Worm (Caenorhabditis elegans): ENCODE measurements around the gene R11D1.4.

R11D1.4 gene

ce11 chrV:12727104-12727637, 13.2 kb upstream of the R11D1.4 start, which contains the start of gene R11D1.13:
TSS of gene R11D1.13 (plus strand) at chrV:12727154.
- TF ChIP-seq med-1 (GFP tag; optimal IDR thresholded peaks at IDR 0.05; ENCODE audit: insufficient read depth): no peak
- no peak for TF ChIP-seq ztf-29 (GFP tag; IDR thresholded peaks at IDR 0.05)
- no peak for TF ChIP-seq T22C8.4 (GFP tag; IDR thresholded peaks at IDR 0.05)
- TF ChIP-seq ref-1 (GFP tag; conservative IDR thresholded peaks at IDR 0.05): no peak
- no peak for TF ChIP-seq cog-1 (tag; optimal IDR thresholded peaks at IDR 0.05)
- TF ChIP-seq tab-1 (GFP tag; IDR thresholded peaks at IDR 0.05): no peak
- TF ChIP-seq klf-2 (GFP tag; conservative IDR thresholded peaks at IDR 0.05): no peak
- no peak for TF ChIP-seq flt-1 (GFP tag; IDR thresholded peaks at IDR 0.05)
- no peak for TF ChIP-seq ztf-23 (GFP tag; IDR thresholded peaks at IDR 0.05)

- TF ChIP-seq ztf-23 (GFP tag; IDR thresholded peaks at IDR 0.05) (no peak), ref-1 (GFP tag; conservative IDR thresholded peaks at IDR 0.05) (no peak), tab-1 (GFP tag; IDR thresholded peaks at IDR 0.05) (no peak), T22C8.4 (GFP tag; IDR thresholded peaks at IDR 0.05) (no peak)
Observed at ce11 chrV:12725893-12726292, 11.9 kb upstream of the R11D1.4 start, which contains the start of gene R11D1.12. TSS of gene R11D1.12 (minus strand) at chrV:12725993.

- TF ChIP-seq cog-1 (tag; optimal IDR thresholded peaks at IDR 0.05): no peak
- TF ChIP-seq ref-1 (GFP tag; conservative IDR thresholded peaks at IDR 0.05): no peak
- no peak for TF ChIP-seq T22C8.4 (GFP tag; IDR thresholded peaks at IDR 0.05)
- TF ChIP-seq ztf-29 (GFP tag; IDR thresholded peaks at IDR 0.05): no peak
- no peak for TF ChIP-seq klf-2 (GFP tag; conservative IDR thresholded peaks at IDR 0.05)
- no peak for TF ChIP-seq med-1 (GFP tag; optimal IDR thresholded peaks at IDR 0.05; ENCODE audit: insufficient read depth)
- no peak for TF ChIP-seq tab-1 (GFP tag; IDR thresholded peaks at IDR 0.05)
- no peak for TF ChIP-seq ztf-23 (GFP tag; IDR thresholded peaks at IDR 0.05)
- no peak for TF ChIP-seq flt-1 (GFP tag; IDR thresholded peaks at IDR 0.05)
Observed at ce11 chrV:12719713-12720112, 5.7 kb upstream of the R11D1.4 start, which contains the start of gene R11D1.7. TSS of gene R11D1.7 (plus strand) at chrV:12720013.

- TF ChIP-seq T22C8.4 (GFP tag; IDR thresholded peaks at IDR 0.05): no peak
- no peak for TF ChIP-seq med-1 (GFP tag; optimal IDR thresholded peaks at IDR 0.05; ENCODE audit: insufficient read depth)
- TF ChIP-seq ztf-29 (GFP tag; IDR thresholded peaks at IDR 0.05): no peak
- no peak for TF ChIP-seq tab-1 (GFP tag; IDR thresholded peaks at IDR 0.05)
Observed at ce11 chrV:12718622-12719021, 4.6 kb upstream of the R11D1.4 start, which contains the start of gene str-181. TSS of gene str-181 (minus strand) at chrV:12718722.

ce11 chrV:12716447-12716846, 2.4 kb upstream of the R11D1.4 start, which contains the start of gene str-178:
TSS of gene str-178 (minus strand) at chrV:12716547.
- TF ChIP-seq ztf-23 (GFP tag; IDR thresholded peaks at IDR 0.05): no peak
- TF ChIP-seq cog-1 (tag; optimal IDR thresholded peaks at IDR 0.05): no peak
- no peak for TF ChIP-seq T22C8.4 (GFP tag; IDR thresholded peaks at IDR 0.05)
- no peak for TF ChIP-seq ref-1 (GFP tag; conservative IDR thresholded peaks at IDR 0.05)

- TF ChIP-seq ztf-23 (GFP tag; IDR thresholded peaks at IDR 0.05) (no peak), cog-1 (tag; optimal IDR thresholded peaks at IDR 0.05) (no peak), ztf-29 (GFP tag; IDR thresholded peaks at IDR 0.05) (no peak), T22C8.4 (GFP tag; IDR thresholded peaks at IDR 0.05) (no peak), klf-2 (GFP tag; conservative IDR thresholded peaks at IDR 0.05) (no peak), tab-1 (GFP tag; IDR thresholded peaks at IDR 0.05) (no peak), med-1 (GFP tag; optimal IDR thresholded peaks at IDR 0.05; ENCODE audit: insufficient read depth) (no peak), flt-1 (GFP tag; IDR thresholded peaks at IDR 0.05) (no peak), ref-1 (GFP tag; conservative IDR thresholded peaks at IDR 0.05) (no peak)
Observed at ce11 chrV:12711999-12712398, 2.0 kb downstream of the R11D1.4 start, which contains the start of gene R11D1.3. TSS of gene R11D1.3 (minus strand) at chrV:12712099.

ce11 chrV:12708305-12708704, 5.7 kb downstream of the R11D1.4 start, which contains the start of gene R11D1.2:
TSS of gene R11D1.2 (plus strand) at chrV:12708605.
- no peak for TF ChIP-seq tab-1 (GFP tag; IDR thresholded peaks at IDR 0.05)
- TF ChIP-seq med-1 (GFP tag; optimal IDR thresholded peaks at IDR 0.05; ENCODE audit: insufficient read depth): no peak
- TF ChIP-seq ref-1 (GFP tag; conservative IDR thresholded peaks at IDR 0.05): no peak
- TF ChIP-seq flt-1 (GFP tag; IDR thresholded peaks at IDR 0.05): no peak
- TF ChIP-seq T22C8.4 (GFP tag; IDR thresholded peaks at IDR 0.05): no peak
- no peak for TF ChIP-seq ztf-29 (GFP tag; IDR thresholded peaks at IDR 0.05)
- TF ChIP-seq cog-1 (tag; optimal IDR thresholded peaks at IDR 0.05): no peak
- no peak for TF ChIP-seq klf-2 (GFP tag; conservative IDR thresholded peaks at IDR 0.05)
- TF ChIP-seq ztf-23 (GFP tag; IDR thresholded peaks at IDR 0.05): no peak

- no peak for TF ChIP-seq ztf-23 (GFP tag; IDR thresholded peaks at IDR 0.05)
- no peak for TF ChIP-seq tab-1 (GFP tag; IDR thresholded peaks at IDR 0.05)
- TF ChIP-seq klf-2 (GFP tag; conservative IDR thresholded peaks at IDR 0.05): no peak
- TF ChIP-seq cog-1 (tag; optimal IDR thresholded peaks at IDR 0.05): no peak
- TF ChIP-seq med-1 (GFP tag; optimal IDR thresholded peaks at IDR 0.05; ENCODE audit: insufficient read depth): no peak
- TF ChIP-seq ztf-29 (GFP tag; IDR thresholded peaks at IDR 0.05): no peak
- TF ChIP-seq flt-1 (GFP tag; IDR thresholded peaks at IDR 0.05): no peak
- TF ChIP-seq T22C8.4 (GFP tag; IDR thresholded peaks at IDR 0.05): no peak
- TF ChIP-seq ref-1 (GFP tag; conservative IDR thresholded peaks at IDR 0.05): no peak
Observed at ce11 chrV:12706511-12706910, 7.5 kb downstream of the R11D1.4 start.

ce11 chrV:12704077-12704476, 9.9 kb downstream of the R11D1.4 start, which contains the start of gene R11D1.1:
TSS of gene R11D1.1 (plus strand) at chrV:12704377.
- no peak for TF ChIP-seq ztf-23 (GFP tag; IDR thresholded peaks at IDR 0.05)
- TF ChIP-seq tab-1 (GFP tag; IDR thresholded peaks at IDR 0.05): no peak
- TF ChIP-seq cog-1 (tag; optimal IDR thresholded peaks at IDR 0.05): no peak
- no peak for TF ChIP-seq ztf-29 (GFP tag; IDR thresholded peaks at IDR 0.05)
- TF ChIP-seq ref-1 (GFP tag; conservative IDR thresholded peaks at IDR 0.05): no peak
- no peak for TF ChIP-seq T22C8.4 (GFP tag; IDR thresholded peaks at IDR 0.05)
- no peak for TF ChIP-seq flt-1 (GFP tag; IDR thresholded peaks at IDR 0.05)
- TF ChIP-seq klf-2 (GFP tag; conservative IDR thresholded peaks at IDR 0.05): no peak
- no peak for TF ChIP-seq med-1 (GFP tag; optimal IDR thresholded peaks at IDR 0.05; ENCODE audit: insufficient read depth)

ce11 chrV:12701613-12702012, 12.4 kb downstream of the R11D1.4 start:
- no peak for TF ChIP-seq tab-1 (GFP tag; IDR thresholded peaks at IDR 0.05)
- TF ChIP-seq ref-1 (GFP tag; conservative IDR thresholded peaks at IDR 0.05): no peak
- no peak for TF ChIP-seq flt-1 (GFP tag; IDR thresholded peaks at IDR 0.05)
- no peak for TF ChIP-seq med-1 (GFP tag; optimal IDR thresholded peaks at IDR 0.05; ENCODE audit: insufficient read depth)
- TF ChIP-seq ztf-23 (GFP tag; IDR thresholded peaks at IDR 0.05): no peak
- no peak for TF ChIP-seq klf-2 (GFP tag; conservative IDR thresholded peaks at IDR 0.05)
- no peak for TF ChIP-seq ztf-29 (GFP tag; IDR thresholded peaks at IDR 0.05)
